Worm (Caenorhabditis elegans): ENCODE data around the gene C07A9.10.
A peak's percentile ranks its signal among the peaks of the same experiment; 100 is the strongest.

The C07A9.10 gene

ce11 chrIII:9703747-9704605, 18.1 kb upstream of the C07A9.10 start (continued):
- TF ChIP-seq nhr-23 (tag; optimal IDR thresholded peaks at IDR 0.05): peak; percentile 45
- TF ChIP-seq nfya-1 (tag; optimal IDR thresholded peaks at IDR 0.05; ENCODE audit: insufficient read depth): peak; percentile 23
- no peak for TF ChIP-seq mml-1 (tag; optimal IDR thresholded peaks at IDR 0.05)
- TF ChIP-seq ztf-11 (tag; optimal IDR thresholded peaks at IDR 0.05): no peak
- TF ChIP-seq snpc-4 (tag; optimal IDR thresholded peaks at IDR 0.05): peak; percentile 3
- TF ChIP-seq mdl-1 (tag; optimal IDR thresholded peaks at IDR 0.05): peak; percentile 33
- no peak for TF ChIP-seq egl-5 (tag; optimal IDR thresholded peaks at IDR 0.05)
- no peak for TF ChIP-seq nhr-76 (tag; optimal IDR thresholded peaks at IDR 0.05)
- TF ChIP-seq fos-1 (tag; optimal IDR thresholded peaks at IDR 0.05): no peak
- TF ChIP-seq egl-27 (tag; optimal IDR thresholded peaks at IDR 0.05): no peak
- TF ChIP-seq R02D3.7 (tag; optimal IDR thresholded peaks at IDR 0.05): no peak
- TF ChIP-seq fkh-10 (GFP tag; optimal IDR thresholded peaks at IDR 0.05): no peak
- TF ChIP-seq ZK546.5 (tag; optimal IDR thresholded peaks at IDR 0.05): no peak
- TF ChIP-seq nhr-67 (tag; optimal IDR thresholded peaks at IDR 0.05): no peak
- TF ChIP-seq ceh-82 (tag; optimal IDR thresholded peaks at IDR 0.05): peak; percentile 37
- peak; percentile 40 for TF ChIP-seq tbx-2 (tag; optimal IDR thresholded peaks at IDR 0.05)
- TF ChIP-seq nhr-25 (tag; optimal IDR thresholded peaks at IDR 0.05): no peak
- no peak for TF ChIP-seq eor-1 (tag; optimal IDR thresholded peaks at IDR 0.05)
- no peak for TF ChIP-seq fkh-2 (tag; optimal IDR thresholded peaks at IDR 0.05)
- TF ChIP-seq nhr-11 (tag; optimal IDR thresholded peaks at IDR 0.05): no peak
- TF ChIP-seq aly-2 (tag; optimal IDR thresholded peaks at IDR 0.05): no peak
- TF ChIP-seq skn-1 (tag; optimal IDR thresholded peaks at IDR 0.05): no peak
- peak; percentile 20 for TF ChIP-seq zag-1 (tag; optimal IDR thresholded peaks at IDR 0.05)

DNA sequence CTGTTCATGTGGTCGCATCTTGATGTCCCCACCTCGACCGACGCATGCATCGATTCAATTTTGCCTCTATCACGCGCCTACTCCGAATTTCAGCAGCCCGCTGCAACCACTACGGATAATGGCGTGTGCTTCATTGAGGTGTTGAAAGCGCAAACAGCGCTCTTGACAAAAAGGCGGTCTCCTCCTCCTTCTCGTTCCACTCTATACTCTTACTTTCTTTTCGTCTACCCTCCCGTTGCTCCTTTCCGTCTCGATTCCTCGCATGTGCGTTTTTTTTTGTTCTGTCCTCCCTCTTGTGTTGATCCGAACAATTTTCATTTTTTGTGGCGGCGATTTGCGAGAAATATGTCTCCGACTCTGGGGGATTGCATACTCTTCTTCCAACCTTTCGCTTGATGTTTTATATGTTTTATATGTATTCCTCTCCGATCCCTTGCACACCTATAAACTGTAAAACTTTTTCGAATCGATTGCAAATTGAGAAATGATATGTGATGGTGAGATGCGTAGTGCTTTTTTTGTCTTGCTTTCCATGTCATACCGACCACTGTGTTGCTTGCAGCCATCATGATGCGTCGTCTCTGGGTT, 16.9 kb upstream of the C07A9.10 start:
- TF ChIP-seq hmg-11 (tag; optimal IDR thresholded peaks at IDR 0.05) (peak; percentile 28), ztf-11 (tag; optimal IDR thresholded peaks at IDR 0.05) (no peak), lsy-12 (tag; optimal IDR thresholded peaks at IDR 0.05) (no peak), lin-39 (tag; optimal IDR thresholded peaks at IDR 0.05) (no peak), mml-1 (tag; optimal IDR thresholded peaks at IDR 0.05) (no peak), snpc-4 (tag; optimal IDR thresholded peaks at IDR 0.05) (no peak), egl-5 (tag; optimal IDR thresholded peaks at IDR 0.05) (no peak), nfya-1 (tag; optimal IDR thresholded peaks at IDR 0.05; ENCODE audit: insufficient read depth) (peak; percentile 3), nhr-67 (tag; optimal IDR thresholded peaks at IDR 0.05) (no peak), pha-4 (tag; optimal IDR thresholded peaks at IDR 0.05) (peak; percentile 68), nhr-11 (tag; optimal IDR thresholded peaks at IDR 0.05) (no peak), elt-2 (tag; optimal IDR thresholded peaks at IDR 0.05) (peak; percentile 6), R02D3.7 (tag; optimal IDR thresholded peaks at IDR 0.05) (no peak), nhr-76 (tag; optimal IDR thresholded peaks at IDR 0.05) (no peak), unc-62 (GFP tag; optimal IDR thresholded peaks at IDR 0.05) (peak; percentile 6), nhr-237 (tag; optimal IDR thresholded peaks at IDR 0.05) (no peak)

DNA sequence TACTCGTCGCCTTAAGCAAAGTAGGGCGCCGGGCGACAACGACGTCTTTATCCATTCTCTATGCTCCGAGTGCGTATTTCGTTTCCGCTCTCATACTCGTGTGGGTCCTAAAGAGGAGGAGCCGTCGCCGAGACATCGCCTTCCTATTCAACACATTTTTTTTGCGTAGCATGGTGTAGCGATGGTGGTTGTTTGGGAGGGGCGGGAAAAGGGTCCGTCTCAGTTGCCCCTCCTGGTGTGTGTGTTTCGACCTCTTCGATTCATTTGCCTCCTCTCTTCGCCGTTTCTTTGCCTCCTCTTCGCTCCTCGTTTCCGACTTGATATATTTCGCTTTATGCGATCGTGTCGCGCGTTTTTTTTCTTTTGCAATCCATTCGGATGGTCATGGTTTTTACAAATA, 15.9 kb upstream of the C07A9.10 start:
- TF ChIP-seq skn-1 (tag; optimal IDR thresholded peaks at IDR 0.05): no peak
- peak; percentile 22 for TF ChIP-seq fkh-10 (GFP tag; optimal IDR thresholded peaks at IDR 0.05)

- TF ChIP-seq nhr-43 (tag; optimal IDR thresholded peaks at IDR 0.05; ENCODE audit: poor library complexity, severe bottlenecking) (no peak), ceh-9 (tag; optimal IDR thresholded peaks at IDR 0.05) (no peak), nhr-23 (tag; optimal IDR thresholded peaks at IDR 0.05) (peak; percentile 15), nfya-1 (tag; optimal IDR thresholded peaks at IDR 0.05; ENCODE audit: insufficient read depth) (peak; percentile 15), ceh-28 (tag; optimal IDR thresholded peaks at IDR 0.05) (no peak), elt-2 (tag; optimal IDR thresholded peaks at IDR 0.05) (no peak), lin-39 (tag; optimal IDR thresholded peaks at IDR 0.05) (peak; percentile 60)
Measured at ce11 chrIII:9700114-9700690, 14.3 kb upstream of the C07A9.10 start.
